Fruit fly (Drosophila melanogaster): ENCODE data around the gene obst-I.

DNA sequence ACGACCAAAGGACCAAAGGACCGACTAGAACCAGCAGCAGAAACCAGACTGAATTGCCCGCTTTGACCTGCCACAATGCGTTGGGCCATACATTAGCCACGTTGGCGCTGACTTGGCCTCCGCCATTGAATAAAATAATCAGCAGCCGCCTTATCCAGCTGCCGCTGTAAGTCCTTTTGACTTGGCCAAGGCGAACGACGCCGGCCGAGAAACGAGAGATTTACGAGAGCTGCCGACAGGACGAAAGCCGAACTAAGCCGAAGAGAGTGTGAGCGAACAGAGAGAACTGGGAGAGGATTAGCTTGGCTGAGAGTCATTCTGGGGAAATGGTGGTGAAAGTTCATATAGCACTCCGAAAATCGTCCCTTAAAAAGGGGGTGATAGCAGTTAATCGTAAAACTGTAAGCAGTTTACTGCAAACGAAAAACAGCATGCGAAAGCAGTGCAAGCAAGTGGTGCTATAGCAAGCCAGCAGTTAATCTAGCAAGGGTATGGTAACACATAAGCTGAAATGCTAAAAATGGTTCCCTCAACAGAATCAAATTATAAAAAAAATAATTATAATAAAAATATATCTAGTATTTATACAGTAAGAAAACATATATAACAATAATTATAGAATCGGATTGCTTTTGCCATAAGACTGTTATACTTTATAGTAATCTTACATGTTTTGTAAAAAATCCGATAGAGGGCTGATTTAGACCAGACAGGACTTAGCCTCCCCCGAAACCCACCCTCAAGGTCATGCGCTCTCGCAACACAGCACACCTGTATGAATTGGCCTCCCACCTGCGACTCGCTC, 39.1 kb upstream of the obst-I start:
- no peak for TF ChIP-seq Max (GFP tag; optimal IDR thresholded peaks at IDR 0.05)
- TF ChIP-seq cwo (GFP tag; optimal IDR thresholded peaks at IDR 0.05): no peak
- TF ChIP-seq fu2 (GFP tag; optimal IDR thresholded peaks at IDR 0.05): no peak

Measured in whole organism, embryonic.